Worm (Caenorhabditis elegans) whole organism, L1 larva: ENCODE results near the gene pri-1.

Experiments used
- alr-1 ChIP-seq: fragments of 200-800 bp; sonication (Bioruptor generic); optimal IDR thresholded peaks from 2 replicates; lab custom pipeline; 2018; ENCODE audit warnings: borderline replicate concordance, mild to moderate bottlenecking, missing genetic modification characterization, missing compliant biosample characterization
- mep-1 ChIP-seq: fragments of 150-350 bp; optimal IDR thresholded peaks from 2 replicates; lab custom pipeline; 2014; ENCODE audit warnings: missing biosample characterization, missing genetic modification characterization
- pqm-1 ChIP-seq: sonication (generic microtip); optimal IDR thresholded peaks from 3 replicates; lab custom pipeline; 2017; ENCODE audit warnings: missing biosample characterization, missing genetic modification characterization

ce11 chrIII:9563235-9563634 lies 50.8 kb downstream of the pri-1 start, which contains the start of gene C48B4.9:
- TF ChIP-seq pqm-1 (tag; lab: Kevin White, UChicago): no peak
- TF ChIP-seq mep-1: no peak
- no peak for TF ChIP-seq alr-1 (tag; lab: Kevin White, UChicago)
